Worm (Caenorhabditis elegans) whole organism, young adult: ENCODE results near the gene T13F3.6.
A peak's percentile ranks its signal among the peaks of the same experiment; 100 is the strongest.

ENCODE experiments used
- B0261.1 ChIP-seq: sonication (generic microtip); optimal IDR thresholded peaks from 2 replicates; lab custom pipeline; 2016; ENCODE audit warnings: mild to moderate bottlenecking, missing genetic modification characterization, moderate library complexity, missing compliant biosample characterization
- K11D2.4 ChIP-seq: fragments of 200-800 bp; sonication (Bioruptor generic); IDR thresholded peaks from 2 replicates; pipeline ENCODE4 v1.3.6; 2022; ENCODE audit warnings: missing genetic modification reagents, missing genetic modification characterization, missing compliant biosample characterization
- Y79H2A.3 ChIP-seq: fragments of 200-800 bp; sonication (Bioruptor generic); conservative IDR thresholded peaks from 2 replicates; pipeline ENCODE4 v1.3.6; 2022; ENCODE audit warnings: missing genetic modification reagents, missing genetic modification characterization, missing compliant biosample characterization
- ama-1 ChIP-seq, 3 experiments: fragments of 150-350 bp in 1 of 3; sonication (generic microtip) in 2 of 3; optimal IDR thresholded peaks; 2 replicates each; lab custom pipeline; 2014 to 2018; ENCODE audit warnings: missing biosample characterization in 2 of 3, missing genetic modification characterization in 2 of 3, missing genetic modification reagents in 2 of 3
- aptf-2 ChIP-seq: fragments of 200-800 bp; sonication (Bioruptor generic); conservative IDR thresholded peaks from 2 replicates; pipeline ENCODE4 v1.3.6; 2022; ENCODE audit warnings: missing genetic modification reagents, missing genetic modification characterization, missing compliant biosample characterization
- athp-1 ChIP-seq: sonication (generic microtip); optimal IDR thresholded peaks from 2 replicates; lab custom pipeline; 2017; ENCODE audit warnings: mild to moderate bottlenecking, missing genetic modification characterization, missing compliant biosample characterization
- attf-6 ChIP-seq: fragments of 200-800 bp; sonication (Bioruptor generic); IDR thresholded peaks from 2 replicates; pipeline ENCODE4 v1.3.6; 2022; ENCODE audit warnings: missing genetic modification reagents, missing genetic modification characterization, missing compliant biosample characterization
- bed-1 ChIP-seq: fragments of 200-800 bp; sonication (Bioruptor generic); IDR thresholded peaks from 2 replicates; pipeline ENCODE4 v1.3.6; 2022; ENCODE audit warnings: missing genetic modification reagents, missing genetic modification characterization, missing compliant biosample characterization
- bed-2 ChIP-seq: fragments of 200-800 bp; sonication (Bioruptor generic); IDR thresholded peaks from 2 replicates; pipeline ENCODE4 v1.3.6; 2022; ENCODE audit warnings: missing genetic modification reagents, missing genetic modification characterization, missing compliant biosample characterization
- dpff-1 ChIP-seq: sonication (generic microtip); optimal IDR thresholded peaks from 2 replicates; lab custom pipeline; 2017; ENCODE audit warnings: mild to moderate bottlenecking, missing genetic modification characterization, missing compliant biosample characterization
- dpl-1 ChIP-seq: fragments of 150-350 bp; optimal IDR thresholded peaks from 2 replicates; lab custom pipeline; 2014; ENCODE audit warnings: missing biosample characterization, missing genetic modification reagents, missing genetic modification characterization
- efl-1 ChIP-seq: fragments of 150-350 bp; optimal IDR thresholded peaks from 2 replicates; lab custom pipeline; 2014; ENCODE audit warnings: missing biosample characterization, missing genetic modification reagents, missing genetic modification characterization
- egl-18 ChIP-seq: fragments of 200-800 bp; sonication (Bioruptor generic); IDR thresholded peaks from 2 replicates; pipeline ENCODE4 v1.3.6; 2022; ENCODE audit warnings: missing genetic modification reagents, missing genetic modification characterization, missing compliant biosample characterization
- egl-44 ChIP-seq: fragments of 200-800 bp; sonication (Bioruptor generic); IDR thresholded peaks from 2 replicates; pipeline ENCODE4 v1.3.6; 2022; ENCODE audit warnings: missing genetic modification reagents, missing genetic modification characterization, missing compliant biosample characterization
- ekl-4 ChIP-seq: fragments of 200-800 bp; sonication (Bioruptor generic); IDR thresholded peaks from 2 replicates; pipeline ENCODE4 v1.3.6; 2022; ENCODE audit warnings: missing genetic modification reagents, missing genetic modification characterization, missing compliant biosample characterization
- ets-4 ChIP-seq: fragments of 200-800 bp; sonication (Bioruptor generic); optimal IDR thresholded peaks from 2 replicates; lab custom pipeline; 2018; ENCODE audit warnings: mild to moderate bottlenecking, missing genetic modification characterization, missing compliant biosample characterization
- hlh-12 ChIP-seq: sonication (generic microtip); optimal IDR thresholded peaks from 2 replicates; lab custom pipeline; 2016; ENCODE audit warnings: missing genetic modification characterization, missing compliant biosample characterization
- hlh-26 ChIP-seq: fragments of 200-800 bp; sonication (Bioruptor generic); conservative IDR thresholded peaks from 2 replicates; pipeline ENCODE4 v1.3.6; 2022; ENCODE audit warnings: missing genetic modification reagents, missing genetic modification characterization, missing compliant biosample characterization
- hmg-1.2 ChIP-seq: fragments of 200-800 bp; sonication (Bioruptor generic); IDR thresholded peaks from 2 replicates; pipeline ENCODE4 v1.3.6; 2022; ENCODE audit warnings: missing genetic modification reagents, missing genetic modification characterization, missing compliant biosample characterization
- hmg-20 ChIP-seq: fragments of 200-800 bp; sonication (Bioruptor generic); IDR thresholded peaks from 2 replicates; pipeline ENCODE4 v1.3.6; 2022; ENCODE audit warnings: missing genetic modification reagents, missing genetic modification characterization, missing compliant biosample characterization
- hsf-1 ChIP-seq: fragments of 200-800 bp; sonication (Bioruptor generic); IDR thresholded peaks from 2 replicates; pipeline ENCODE4 v1.3.6; 2022; ENCODE audit warnings: missing genetic modification reagents, missing genetic modification characterization, missing compliant biosample characterization
- lir-1 ChIP-seq: fragments of 200-800 bp; sonication (Bioruptor generic); conservative IDR thresholded peaks from 2 replicates; pipeline ENCODE4 v1.3.6; 2022; ENCODE audit warnings: missing genetic modification reagents, missing genetic modification characterization, missing compliant biosample characterization
- madf-10 ChIP-seq: sonication (generic microtip); optimal IDR thresholded peaks from 2 replicates; lab custom pipeline; 2016; ENCODE audit warnings: mild to moderate bottlenecking, missing genetic modification characterization, missing compliant biosample characterization
- madf-6 ChIP-seq: fragments of 200-800 bp; sonication (Bioruptor generic); IDR thresholded peaks from 2 replicates; pipeline ENCODE4 v1.3.6; 2022; ENCODE audit warnings: missing genetic modification reagents, missing genetic modification characterization, missing compliant biosample characterization
- mel-28 ChIP-seq: sonication (generic microtip); optimal IDR thresholded peaks from 2 replicates; lab custom pipeline; 2016; ENCODE audit warnings: borderline replicate concordance, mild to moderate bottlenecking, missing genetic modification characterization, missing compliant biosample characterization
- mes-4 ChIP-seq: sonication (generic microtip); optimal IDR thresholded peaks from 2 replicates; lab custom pipeline; 2016; ENCODE audit warnings: missing genotype, missing genetic modification characterization, missing compliant biosample characterization
- nfyb-1 ChIP-seq: fragments of 200-800 bp; sonication (Bioruptor generic); IDR thresholded peaks from 2 replicates; pipeline ENCODE4 v1.3.6; 2022; ENCODE audit warnings: missing genetic modification reagents, missing genetic modification characterization, missing compliant biosample characterization
- nhr-80 ChIP-seq: sonication (generic microtip); optimal IDR thresholded peaks from 2 replicates; lab custom pipeline; 2016; ENCODE audit warnings: missing genetic modification characterization, missing compliant biosample characterization
- pha-4 ChIP-seq: fragments of 150-350 bp; sonication (generic microtip); optimal IDR thresholded peaks from 2 replicates; lab custom pipeline; 2014; ENCODE audit warnings: missing biosample characterization, missing genetic modification reagents, missing genetic modification characterization
- repo-1 ChIP-seq: sonication (generic microtip); optimal IDR thresholded peaks from 2 replicates; lab custom pipeline; 2017; ENCODE audit warnings: mild to moderate bottlenecking, missing genetic modification characterization, missing compliant biosample characterization
- sea-2 ChIP-seq: fragments of 200-800 bp; sonication (Bioruptor generic); IDR thresholded peaks from 2 replicates; pipeline ENCODE4 v1.3.6; 2022; ENCODE audit warnings: missing genetic modification characterization, missing compliant biosample characterization
- snpc-1.3 ChIP-seq: sonication (generic microtip); optimal IDR thresholded peaks from 2 replicates; lab custom pipeline; 2017; ENCODE audit warnings: missing genetic modification characterization, mild to moderate bottlenecking, missing compliant biosample characterization, antibody characterized with exemption, moderate library complexity, missing genotype, missing genetic modification reagents; ENCODE audit not compliant: insufficient read depth
- somi-1 ChIP-seq: fragments of 200-800 bp; sonication (Bioruptor generic); optimal IDR thresholded peaks from 2 replicates; lab custom pipeline; 2018; ENCODE audit warnings: mild to moderate bottlenecking, missing genetic modification characterization, missing compliant biosample characterization
- sptf-2 ChIP-seq: fragments of 200-800 bp; sonication (Bioruptor generic); optimal IDR thresholded peaks from 2 replicates; lab custom pipeline; 2018; ENCODE audit warnings: mild to moderate bottlenecking, missing genetic modification characterization, missing compliant biosample characterization
- tbx-9 ChIP-seq: sonication (generic microtip); optimal IDR thresholded peaks from 2 replicates; lab custom pipeline; 2016; ENCODE audit warnings: borderline replicate concordance, missing genetic modification characterization, inconsistent platforms, missing compliant biosample characterization
- unc-130 ChIP-seq: sonication (generic microtip); optimal IDR thresholded peaks from 2 replicates; lab custom pipeline; 2016; ENCODE audit warnings: missing genetic modification reagents, missing genetic modification characterization, missing compliant biosample characterization
- ztf-18 ChIP-seq: sonication (generic microtip); optimal IDR thresholded peaks from 2 replicates; lab custom pipeline; 2016; ENCODE audit warnings: missing genotype, mild to moderate bottlenecking, missing genetic modification characterization, missing compliant biosample characterization
- ztf-22 ChIP-seq: fragments of 200-800 bp; sonication (Bioruptor generic); optimal IDR thresholded peaks from 2 replicates; lab custom pipeline; 2018; ENCODE audit warnings: mild to moderate bottlenecking, missing genetic modification characterization, moderate library complexity, missing compliant biosample characterization
- ztf-25 ChIP-seq: fragments of 200-800 bp; sonication (Bioruptor generic); IDR thresholded peaks from 2 replicates; pipeline ENCODE4 v1.3.6; 2022; ENCODE audit warnings: missing genetic modification reagents, missing genetic modification characterization, missing compliant biosample characterization

Gene T13F3.6

ce11 chrV:16299834-16300233 is 28.8 kb upstream of the T13F3.6 start:
- TF ChIP-seq madf-10 (tag; lab: Kevin White, UChicago) (peak; percentile 97), hmg-1.2 (no peak), ztf-22 (GFP tag; lab: Kevin White, UChicago) (no peak)

- TF ChIP-seq egl-44 (no peak), tbx-9 (tag; lab: Kevin White, UChicago) (no peak), hmg-20 (GFP tag; lab: Robert Waterston, UW) (no peak), efl-1 (GFP tag; lab: Kevin White, UChicago) (no peak)
Measured at ce11 chrV:16298669-16299068, 27.6 kb upstream of the T13F3.6 start, which contains the start of gene srbc-84. TSS of gene srbc-84 (plus strand) at chrV:16298969.

ce11 chrV:16297070-16297469 is 26.0 kb upstream of the T13F3.6 start, which contains the start of gene srbc-83:
TSS of gene srbc-83 (plus strand) at chrV:16297370.
- TF ChIP-seq athp-1 (no peak), sptf-2 (GFP tag; lab: Kevin White, UChicago) (no peak), K11D2.4 (GFP tag; lab: Robert Waterston, UW) (no peak), somi-1 (no peak), hlh-26 (GFP tag; lab: Robert Waterston, UW) (no peak), egl-18 (no peak), hlh-12 (tag; lab: Kevin White, UChicago) (no peak), ztf-18 (no peak), ama-1 (optimal IDR thresholded peaks at IDR 0.05; lab: Kevin White, UChicago) (no peak), ama-1 (GFP tag; optimal IDR thresholded peaks at IDR 0.05; lab: Kevin White, UChicago) (no peak), pha-4 (tag; lab: Kevin White, UChicago) (no peak)
- TF ChIP-seq, all 124 proteins: peak for 0

- TF ChIP-seq dpff-1 (tag; lab: Kevin White, UChicago) = no peak
- no peak for TF ChIP-seq ekl-4 (GFP tag; lab: Robert Waterston, UW)
- peak; percentile 15 for TF ChIP-seq nhr-80 (tag; lab: Kevin White, UChicago)
- TF ChIP-seq dpl-1 (GFP tag; lab: Kevin White, UChicago) = no peak
- TF ChIP-seq snpc-1.3 (tag; lab: Kevin White, UChicago) = no peak
- TF ChIP-seq mel-28 = no peak
- TF ChIP-seq Y79H2A.3 (GFP tag; lab: Robert Waterston, UW) = no peak
- no peak for TF ChIP-seq tbx-9 (tag; lab: Kevin White, UChicago)
- TF ChIP-seq B0261.1 (tag; lab: Kevin White, UChicago) = no peak
- TF ChIP-seq, all 124 proteins: peak for 1
Measured at ce11 chrV:16292409-16292808, 21.4 kb upstream of the T13F3.6 start, which contains the start of gene oac-5. TSS of gene oac-5 (plus strand) at chrV:16292709.

- TF ChIP-seq hsf-1 (GFP tag; lab: Robert Waterston, UW) = no peak
- no peak for TF ChIP-seq ets-4
- no peak for TF ChIP-seq bed-2 (GFP tag; lab: Robert Waterston, UW)
- TF ChIP-seq aptf-2 (GFP tag; lab: Robert Waterston, UW) = no peak
- TF ChIP-seq bed-1 (GFP tag; lab: Robert Waterston, UW) = no peak
- TF ChIP-seq B0261.1 (tag; lab: Kevin White, UChicago) = no peak
- TF ChIP-seq nfyb-1 (GFP tag; lab: Robert Waterston, UW) = no peak
- no peak for TF ChIP-seq lir-1 (GFP tag; lab: Robert Waterston, UW)
- no peak for TF ChIP-seq sea-2 (GFP tag; lab: Robert Waterston, UW)
- no peak for TF ChIP-seq repo-1 (tag; lab: Kevin White, UChicago)
- TF ChIP-seq attf-6 = no peak
- TF ChIP-seq mes-4 = no peak
- no peak for TF ChIP-seq unc-130 (GFP tag; lab: Kevin White, UChicago)
- no peak for TF ChIP-seq ztf-25 (GFP tag; lab: Robert Waterston, UW)
- no peak for TF ChIP-seq madf-6 (GFP tag; lab: Robert Waterston, UW)
Measured at ce11 chrV:16287619-16288018, 16.6 kb upstream of the T13F3.6 start, which contains the start of gene F28G4.3. TSS of gene F28G4.3 (minus strand) at chrV:16287719.
